Fruit fly (Drosophila melanogaster) Kc167 (cell line): ENCODE measurements around the gene CG1943.

Source experiments
- Myc ChIP-seq: fragments of >200 bp; optimal IDR thresholded peaks from 2 replicates; lab custom pipeline; 2017; ENCODE audit warnings: missing external identifiers
- Sin3A ChIP-seq: fragments of >200 bp; optimal IDR thresholded peaks from 2 replicates; lab custom pipeline; 2018; ENCODE audit warnings: missing external identifiers
- h ChIP-seq: fragments of >200 bp; optimal IDR thresholded peaks from 3 replicates; lab custom pipeline; 2018; ENCODE audit warnings: missing external identifiers
- psq ChIP-seq: fragments of >200 bp; optimal IDR thresholded peaks from 2 replicates; lab custom pipeline; 2017; ENCODE audit warnings: missing external identifiers

dm6 chr3R:7052242-7052641 lies 22.4 kb upstream of the CG1943 start, which contains the start of gene Sodh1:
- TF ChIP-seq Myc, result no peak
- TF ChIP-seq Sin3A (lab: Kevin White, UChicago), result no peak
- TF ChIP-seq psq, result no peak
- no peak for TF ChIP-seq h (lab: Kevin White, UChicago)
